Worm (Caenorhabditis elegans): ENCODE results near the gene F26D11.2.

DNA sequence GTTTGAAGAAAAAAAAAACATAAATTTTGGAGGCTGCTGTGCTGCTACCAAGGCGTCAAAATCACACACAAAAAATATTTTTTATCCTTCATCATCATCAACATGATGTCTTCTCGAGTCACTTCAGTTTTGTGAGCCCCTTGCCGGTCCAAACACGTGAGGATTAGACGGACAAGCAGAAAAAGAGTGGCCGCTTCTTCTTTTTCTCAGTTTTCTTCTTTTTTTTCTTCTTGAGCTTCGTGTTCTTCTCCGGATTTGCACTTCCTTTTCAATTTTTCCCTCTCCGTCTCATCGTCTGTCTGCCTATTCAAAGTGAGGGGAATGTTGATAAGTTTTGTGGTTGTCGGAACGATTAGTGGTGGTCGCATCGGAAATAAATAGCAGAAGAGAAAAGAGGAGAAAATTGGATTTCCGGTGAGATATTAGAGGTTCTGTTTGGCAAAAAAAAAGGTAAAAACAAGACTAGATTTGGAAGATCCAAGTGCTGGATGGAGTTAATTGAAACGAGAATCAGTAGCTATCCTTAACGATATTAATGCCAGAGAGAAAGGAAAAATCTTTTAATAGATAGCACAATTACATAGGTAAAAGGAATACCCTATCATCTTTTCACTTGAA is 21.4 kb downstream of the F26D11.2 start:
- TF ChIP-seq rcor-1 (GFP tag; IDR thresholded peaks at IDR 0.05) (no peak), madf-10 (tag; optimal IDR thresholded peaks at IDR 0.05) (no peak)

All from whole organism, young adult.